Worm (Caenorhabditis elegans) whole organism, L1 larva: Measurements from ENCODE around the gene mlc-5.

Experiments
- ama-1 ChIP-seq: fragments of 150-350 bp; optimal IDR thresholded peaks from 2 replicates; lab custom pipeline; 2014
- nhr-11 ChIP-seq: fragments of 150-350 bp; optimal IDR thresholded peaks from 2 replicates; lab custom pipeline; 2014; ENCODE audit warnings: missing biosample characterization, missing genetic modification characterization
- nhr-28 ChIP-seq: fragments of 150-350 bp; optimal IDR thresholded peaks from 2 replicates; lab custom pipeline; 2014; ENCODE audit warnings: missing biosample characterization, missing genetic modification characterization

ce11 chrIII:13580076-13580475 is 43.0 kb upstream of the mlc-5 start:
- TF ChIP-seq nhr-28 (tag; lab: Kevin White, UChicago), result no peak
- TF ChIP-seq nhr-11 (tag; lab: Kevin White, UChicago), result no peak
- TF ChIP-seq ama-1, result no peak
